Worm (Caenorhabditis elegans) whole organism, L2 larva: Measurements from ENCODE around the gene col-127.

Experiments
- aly-2 ChIP-seq: fragments of 150-350 bp; optimal IDR thresholded peaks from 2 replicates; lab custom pipeline; 2014; ENCODE audit warnings: missing biosample characterization, missing genetic modification characterization
- nhr-25 ChIP-seq: fragments of 150-350 bp; sonication (generic microtip); optimal IDR thresholded peaks from 3 replicates; lab custom pipeline; 2014; ENCODE audit warnings: missing biosample characterization, missing genetic modification characterization
- snpc-4 ChIP-seq: fragments of 150-350 bp; optimal IDR thresholded peaks from 2 replicates; lab custom pipeline; 2014; ENCODE audit warnings: missing biosample characterization, missing genetic modification characterization
- ztf-11 ChIP-seq: sonication (generic microtip); optimal IDR thresholded peaks from 2 replicates; lab custom pipeline; 2017; ENCODE audit warnings: missing biosample characterization, missing genetic modification characterization

DNA sequence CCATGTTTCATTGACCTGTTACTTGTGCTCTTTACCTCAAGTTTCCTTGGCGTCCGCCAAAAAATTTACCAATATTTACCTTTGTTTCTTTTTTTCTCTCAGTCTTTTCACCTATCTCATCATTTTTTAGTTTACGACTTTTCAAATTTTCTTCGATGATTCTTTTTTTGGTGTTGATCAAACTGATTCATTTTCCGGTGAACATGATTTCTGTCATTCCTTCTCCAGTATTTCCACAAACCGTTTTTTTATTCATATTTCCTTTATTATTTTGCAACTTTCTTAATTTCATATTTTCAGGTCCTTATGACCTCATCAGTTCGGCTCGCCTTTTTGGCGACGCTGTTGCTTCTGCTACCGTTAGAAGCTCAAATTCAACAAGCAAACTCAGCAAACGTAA, 21.5 kb upstream of the col-127 start, which contains the start of gene F54D1.6:
- no peak for TF ChIP-seq snpc-4 (tag; lab: Kevin White, UChicago)
- no peak for TF ChIP-seq ztf-11 (tag; lab: Kevin White, UChicago)
- TF ChIP-seq nhr-25 (tag; lab: Kevin White, UChicago): no peak
- TF ChIP-seq aly-2 (tag; lab: Kevin White, UChicago): no peak
